Worm (Caenorhabditis elegans) whole organism, L1 larva: ENCODE measurements around the gene jip-1.

Source experiments
- C04F5.9 ChIP-seq: sonication (generic microtip); optimal IDR thresholded peaks from 2 replicates; lab custom pipeline; 2016; ENCODE audit warnings: missing genetic modification characterization, missing compliant biosample characterization
- F16B12.6 ChIP-seq: fragments of 150-350 bp; optimal IDR thresholded peaks from 2 replicates; lab custom pipeline; 2014; ENCODE audit warnings: missing biosample characterization, missing genetic modification characterization
- Y116A8C.19 ChIP-seq: sonication (generic microtip); optimal IDR thresholded peaks from 2 replicates; lab custom pipeline; 2016; ENCODE audit warnings: missing compliant biosample characterization, missing genetic modification characterization, borderline replicate concordance
- aha-1 ChIP-seq: fragments of 150-350 bp; optimal IDR thresholded peaks from 2 replicates; lab custom pipeline; 2014; ENCODE audit warnings: missing biosample characterization, missing genetic modification characterization
- alr-1 ChIP-seq: fragments of 200-800 bp; sonication (Bioruptor generic); optimal IDR thresholded peaks from 2 replicates; lab custom pipeline; 2018; ENCODE audit warnings: borderline replicate concordance, mild to moderate bottlenecking, missing genetic modification characterization, missing compliant biosample characterization
- blmp-1 ChIP-seq: fragments of 150-350 bp; optimal IDR thresholded peaks from 2 replicates; lab custom pipeline; 2014; ENCODE audit warnings: missing biosample characterization, missing genetic modification characterization
- ceh-8 ChIP-seq: fragments of 200-800 bp; sonication (Bioruptor generic); optimal IDR thresholded peaks from 2 replicates; lab custom pipeline; 2018; ENCODE audit warnings: mild to moderate bottlenecking, missing genetic modification characterization, moderate library complexity, missing compliant biosample characterization
- efl-3 ChIP-seq: fragments of 200-800 bp; sonication (Bioruptor generic); optimal IDR thresholded peaks from 2 replicates; lab custom pipeline; 2018; ENCODE audit warnings: mild to moderate bottlenecking, missing genetic modification characterization, missing compliant biosample characterization
- elt-2 ChIP-seq: sonication (generic microtip); optimal IDR thresholded peaks from 2 replicates; lab custom pipeline; 2016; ENCODE audit warnings: missing genetic modification characterization, mild to moderate bottlenecking, inconsistent platforms, missing compliant biosample characterization, missing genetic modification reagents
- elt-3 ChIP-seq, 6 experiments: fragments of 150-350 bp in 1 of 6; sonication (generic microtip); optimal IDR thresholded peaks; 2 replicates each; lab custom pipeline; 2017 to 2018; ENCODE audit warnings: missing biosample characterization in 6 of 6, missing genetic modification characterization in 6 of 6, inconsistent platforms in 1 of 6
- ets-5 ChIP-seq: fragments of 200-800 bp; sonication (Bioruptor generic); IDR thresholded peaks from 2 replicates; pipeline ENCODE4 v1.3.6; 2022; ENCODE audit warnings: missing genetic modification characterization, missing compliant biosample characterization
- fkh-10 ChIP-seq: sonication (generic microtip); optimal IDR thresholded peaks from 2 replicates; lab custom pipeline; 2017; ENCODE audit warnings: missing biosample characterization, missing genetic modification reagents, missing genetic modification characterization
- fkh-4 ChIP-seq: sonication (generic microtip); optimal IDR thresholded peaks from 2 replicates; lab custom pipeline; 2016; ENCODE audit warnings: missing compliant biosample characterization, missing genetic modification characterization, borderline replicate concordance
- fos-1 ChIP-seq: fragments of 150-350 bp; optimal IDR thresholded peaks from 2 replicates; lab custom pipeline; 2014; ENCODE audit warnings: missing biosample characterization, missing genetic modification characterization
- hlh-17 ChIP-seq: fragments of 200-800 bp; sonication (Bioruptor generic); optimal IDR thresholded peaks from 2 replicates; lab custom pipeline; 2018; ENCODE audit warnings: missing genetic modification characterization, mild to moderate bottlenecking, missing compliant biosample characterization, moderate library complexity, borderline replicate concordance
- irx-1 ChIP-seq: sonication (generic microtip); optimal IDR thresholded peaks from 2 replicates; lab custom pipeline; 2016; ENCODE audit warnings: missing genetic modification characterization, missing compliant biosample characterization
- isw-1 ChIP-seq: fragments of 200-800 bp; sonication (Bioruptor generic); IDR thresholded peaks from 2 replicates; pipeline ENCODE4 v1.3.6; 2022; ENCODE audit warnings: missing genetic modification characterization, missing compliant biosample characterization
- jun-1 ChIP-seq: fragments of 150-350 bp; optimal IDR thresholded peaks from 2 replicates; lab custom pipeline; 2014; ENCODE audit warnings: missing biosample characterization, missing genetic modification reagents, missing genetic modification characterization
- lin-13 ChIP-seq: fragments of 150-350 bp; optimal IDR thresholded peaks from 2 replicates; lab custom pipeline; 2014; ENCODE audit warnings: missing biosample characterization, missing genetic modification reagents, missing genetic modification characterization
- lin-35 ChIP-seq, 2 experiments: fragments of 150-350 bp; optimal IDR thresholded peaks; 2 replicates each; lab custom pipeline; 2014; ENCODE audit warnings: missing biosample characterization in 2 of 2, missing genetic modification characterization in 2 of 2, missing genetic modification reagents in 2 of 2
- lin-39 ChIP-seq: fragments of 150-350 bp; optimal IDR thresholded peaks from 2 replicates; lab custom pipeline; 2014; ENCODE audit warnings: missing biosample characterization, missing genetic modification reagents, missing genetic modification characterization
- lir-3 ChIP-seq: sonication (generic microtip); optimal IDR thresholded peaks from 2 replicates; lab custom pipeline; 2016; ENCODE audit warnings: mild to moderate bottlenecking, missing genetic modification characterization, moderate library complexity, missing compliant biosample characterization; ENCODE audit not compliant: poor library complexity
- mdl-1 ChIP-seq, 2 experiments: fragments of 150-350 bp; optimal IDR thresholded peaks; 2 replicates each; lab custom pipeline; 2014 to 2017; ENCODE audit warnings: missing biosample characterization in 2 of 2, missing genetic modification characterization in 2 of 2, inconsistent platforms in 1 of 2
- mep-1 ChIP-seq: fragments of 150-350 bp; optimal IDR thresholded peaks from 2 replicates; lab custom pipeline; 2014; ENCODE audit warnings: missing biosample characterization, missing genetic modification characterization
- nhr-28 ChIP-seq: fragments of 150-350 bp; optimal IDR thresholded peaks from 2 replicates; lab custom pipeline; 2014; ENCODE audit warnings: missing biosample characterization, missing genetic modification characterization
- nhr-47 ChIP-seq: sonication (generic microtip); optimal IDR thresholded peaks from 2 replicates; lab custom pipeline; 2016; ENCODE audit warnings: mild to moderate bottlenecking, missing genetic modification characterization, moderate library complexity, missing compliant biosample characterization
- nhr-71 ChIP-seq: sonication (generic microtip); optimal IDR thresholded peaks from 2 replicates; lab custom pipeline; 2016; ENCODE audit warnings: mild to moderate bottlenecking, missing genetic modification characterization, moderate library complexity, missing compliant biosample characterization
- nhr-84 ChIP-seq: sonication (generic microtip); optimal IDR thresholded peaks from 2 replicates; lab custom pipeline; 2017; ENCODE audit warnings: missing biosample characterization, missing genetic modification characterization
- nhr-85 ChIP-seq: sonication (generic microtip); peaks from one replicate; lab custom pipeline; 2016; ENCODE audit warnings: missing genetic modification characterization, inconsistent platforms, missing compliant biosample characterization
- nhr-90 ChIP-seq: sonication (generic microtip); optimal IDR thresholded peaks from 2 replicates; lab custom pipeline; 2016; ENCODE audit warnings: mild to moderate bottlenecking, missing genetic modification characterization, missing compliant biosample characterization; ENCODE audit not compliant: poor library complexity
- pax-3 ChIP-seq: fragments of 200-800 bp; sonication (Bioruptor generic); optimal IDR thresholded peaks from 2 replicates; lab custom pipeline; 2018; ENCODE audit warnings: mild to moderate bottlenecking, missing genetic modification characterization, moderate library complexity, missing compliant biosample characterization
- pqm-1 ChIP-seq: sonication (generic microtip); optimal IDR thresholded peaks from 3 replicates; lab custom pipeline; 2017; ENCODE audit warnings: missing biosample characterization, missing genetic modification characterization
- skn-1 ChIP-seq: fragments of 150-350 bp; optimal IDR thresholded peaks from 2 replicates; lab custom pipeline; 2014; ENCODE audit warnings: missing biosample characterization, missing genetic modification characterization
- sox-4 ChIP-seq: sonication (generic microtip); optimal IDR thresholded peaks from 2 replicates; lab custom pipeline; 2016; ENCODE audit warnings: missing genetic modification characterization, missing compliant biosample characterization
- sup-37 ChIP-seq: fragments of 200-800 bp; sonication (Bioruptor generic); optimal IDR thresholded peaks from 2 replicates; lab custom pipeline; 2018; ENCODE audit warnings: mild to moderate bottlenecking, missing genetic modification characterization, missing compliant biosample characterization
- swsn-7 ChIP-seq: sonication (generic microtip); optimal IDR thresholded peaks from 2 replicates; lab custom pipeline; 2016; ENCODE audit warnings: missing genetic modification characterization, missing compliant biosample characterization
- unc-30 ChIP-seq: sonication (generic microtip); optimal IDR thresholded peaks from 2 replicates; lab custom pipeline; 2017; ENCODE audit warnings: missing biosample characterization, missing genetic modification characterization
- unc-62 ChIP-seq: fragments of 150-350 bp; optimal IDR thresholded peaks from 2 replicates; lab custom pipeline; 2014; ENCODE audit warnings: missing biosample characterization, missing genetic modification reagents, missing genetic modification characterization
- unc-98 ChIP-seq: fragments of 200-800 bp; sonication (Bioruptor generic); IDR thresholded peaks from 2 replicates; pipeline ENCODE4 v1.3.6; 2022; ENCODE audit warnings: missing genetic modification characterization, missing compliant biosample characterization
- vab-15 ChIP-seq: sonication (generic microtip); optimal IDR thresholded peaks from 2 replicates; lab custom pipeline; 2017; ENCODE audit warnings: missing genotype, mild to moderate bottlenecking, missing genetic modification characterization, missing compliant biosample characterization
- xbp-1 ChIP-seq: sonication (generic microtip); optimal IDR thresholded peaks from 2 replicates; lab custom pipeline; 2016; ENCODE audit warnings: missing genetic modification characterization, missing compliant biosample characterization
- zag-1 ChIP-seq: fragments of 150-350 bp; optimal IDR thresholded peaks from 2 replicates; lab custom pipeline; 2014; ENCODE audit warnings: missing biosample characterization, missing genetic modification characterization
- zip-4 ChIP-seq: fragments of 200-800 bp; sonication (Bioruptor generic); optimal IDR thresholded peaks from 2 replicates; lab custom pipeline; 2018; ENCODE audit warnings: mild to moderate bottlenecking, missing genetic modification characterization, moderate library complexity, missing compliant biosample characterization
- ztf-4 ChIP-seq: fragments of 150-350 bp; optimal IDR thresholded peaks from 2 replicates; lab custom pipeline; 2014; ENCODE audit warnings: missing biosample characterization, missing genetic modification characterization

The jip-1 gene

ce11 chrII:1381618-1382017, 54.8 kb downstream of the jip-1 start, which contains the start of gene F54D12.9:
Gene F54D12.9, minus strand, starts transcription at chrII:1381718.
- TF ChIP-seq zag-1 (tag; lab: Kevin White, UChicago) (no peak), nhr-28 (tag; lab: Kevin White, UChicago) (no peak), lin-13 (GFP tag; lab: Kevin White, UChicago) (no peak), fos-1 (tag; lab: Kevin White, UChicago) (no peak), vab-15 (tag; lab: Kevin White, UChicago) (no peak), elt-3 (tag; optimal IDR thresholded peaks at IDR 0.05; lab: Kevin White, UChicago) (no peak), lin-39 (no peak), ets-5 (GFP tag; lab: Robert Waterston, UW) (no peak), ceh-8 (GFP tag; lab: Kevin White, UChicago) (no peak), zip-4 (GFP tag; lab: Kevin White, UChicago) (no peak), unc-98 (no peak), swsn-7 (tag; lab: Kevin White, UChicago) (no peak), hlh-17 (GFP tag; lab: Kevin White, UChicago) (no peak), jun-1 (tag; lab: Kevin White, UChicago) (no peak)

ce11 chrII:1385280-1385679, 58.5 kb downstream of the jip-1 start, which contains the start of gene F54D12.7:
Gene F54D12.7, minus strand, starts transcription at chrII:1385380.
- no peak for TF ChIP-seq blmp-1
- no peak for TF ChIP-seq fos-1 (tag; lab: Kevin White, UChicago)
- no peak for TF ChIP-seq pqm-1 (tag; lab: Kevin White, UChicago)
- TF ChIP-seq sox-4: no peak
- no peak for TF ChIP-seq efl-3 (GFP tag; lab: Kevin White, UChicago)
- TF ChIP-seq, all 84 proteins: peak for 0

DNA sequence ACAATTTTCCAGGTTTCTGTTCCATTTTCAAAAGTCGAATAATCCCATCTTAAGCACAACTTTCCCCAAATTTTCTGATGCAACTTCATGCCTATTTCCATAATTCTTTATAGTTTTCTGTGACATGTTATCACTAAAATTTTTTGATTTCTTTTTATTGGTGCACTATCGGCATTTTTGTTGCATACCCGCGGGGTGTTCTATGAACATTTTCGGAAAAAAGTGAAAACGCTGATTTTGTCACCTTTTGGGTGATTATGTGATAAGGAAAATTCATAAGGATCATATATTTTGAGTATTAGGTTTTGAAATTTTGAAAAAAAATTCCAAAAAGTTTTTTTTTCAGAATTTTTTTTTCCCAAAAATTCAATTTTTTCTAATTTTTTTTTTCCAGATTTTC, 59.7 kb downstream of the jip-1 start, which contains the start of gene aat-7:
aat-7 (plus strand) TSS at position 393 of the 400 bp plus-strand sequence.
- peak; percentile 74 for TF ChIP-seq pqm-1 (tag; lab: Kevin White, UChicago)
- peak; percentile 3 for TF ChIP-seq nhr-90 (tag; lab: Kevin White, UChicago)
- peak; percentile 89 for TF ChIP-seq elt-2 (tag; lab: Kevin White, UChicago)
- no peak for TF ChIP-seq sox-4

DNA sequence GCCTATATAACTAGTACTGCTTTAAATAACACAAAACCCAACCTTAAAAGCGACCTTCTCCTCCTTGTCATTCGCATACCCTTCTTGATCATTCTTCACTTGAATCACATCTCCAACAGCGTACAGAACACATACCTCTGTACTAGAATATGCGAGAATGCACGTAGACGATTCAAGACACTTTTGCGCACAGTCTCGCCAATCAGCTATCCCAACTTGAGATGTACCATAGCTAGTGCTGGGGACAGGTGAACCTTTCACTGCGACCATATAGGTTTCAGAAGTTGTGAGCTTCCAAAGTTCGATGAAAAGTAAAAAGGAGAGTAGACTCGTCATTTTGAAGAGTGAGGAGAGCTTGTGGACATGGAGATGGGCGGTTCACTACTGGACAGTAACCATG, 70.9 kb downstream of the jip-1 start, which contains the start of gene F54D12.8:
F54D12.8 (minus strand) TSS at position 336 of the 400 bp plus-strand sequence.
- TF ChIP-seq aha-1: no peak
- TF ChIP-seq nhr-84 (tag; lab: Kevin White, UChicago): no peak
- TF ChIP-seq skn-1 (tag; lab: Kevin White, UChicago): no peak
- no peak for TF ChIP-seq ztf-4 (tag; lab: Kevin White, UChicago)
- no peak for TF ChIP-seq lin-39
- TF ChIP-seq C04F5.9 (tag; lab: Kevin White, UChicago): no peak
- TF ChIP-seq irx-1 (tag; lab: Kevin White, UChicago): no peak
- TF ChIP-seq F16B12.6 (tag; lab: Kevin White, UChicago): no peak
- TF ChIP-seq sox-4: no peak
- no peak for TF ChIP-seq swsn-7 (tag; lab: Kevin White, UChicago)
- no peak for TF ChIP-seq mdl-1 (tag; optimal IDR thresholded peaks at IDR 0.05; lab: Kevin White, UChicago)
- no peak for TF ChIP-seq isw-1

DNA sequence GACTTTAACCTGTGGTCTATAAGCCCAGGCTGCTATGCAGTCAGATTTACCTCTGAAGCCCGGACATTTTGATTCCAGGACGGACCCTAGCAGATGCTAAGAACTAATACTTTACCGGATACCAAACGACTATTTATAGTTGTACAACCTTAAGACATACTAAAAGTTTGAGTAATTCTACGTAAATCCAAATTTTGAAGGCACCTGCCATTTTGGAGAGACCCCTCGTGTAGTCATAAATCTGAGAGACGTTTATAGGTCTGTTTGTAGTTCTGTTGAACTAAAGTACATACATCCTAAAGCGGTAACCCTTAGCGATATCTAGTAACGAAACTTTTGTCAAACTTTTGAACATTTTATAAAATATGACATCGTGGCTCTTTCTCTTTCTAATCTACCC, 71.6 kb downstream of the jip-1 start, which contains the start of gene F54D12.2:
F54D12.2 (plus strand) TSS at position 301 of the 400 bp plus-strand sequence.
- TF ChIP-seq nhr-47 (tag; lab: Kevin White, UChicago) (no peak), nhr-71 (tag; lab: Kevin White, UChicago) (no peak), mep-1 (tag; lab: Kevin White, UChicago) (no peak), fkh-4 (tag; lab: Kevin White, UChicago) (no peak), Y116A8C.19 (no peak), nhr-85 (tag; lab: Kevin White, UChicago) (no peak), unc-30 (tag; lab: Kevin White, UChicago) (no peak), lin-39 (no peak), pax-3 (tag; lab: Kevin White, UChicago) (no peak), mdl-1 (tag; optimal IDR thresholded peaks at IDR 0.05; lab: Kevin White, UChicago) (no peak), fkh-10 (no peak), F16B12.6 (tag; lab: Kevin White, UChicago) (no peak), xbp-1 (tag; lab: Kevin White, UChicago) (no peak), unc-62 (GFP tag; lab: Kevin White, UChicago) (no peak), lin-35 (GFP tag; optimal IDR thresholded peaks at IDR 0.05; lab: Kevin White, UChicago) (no peak), jun-1 (tag; lab: Kevin White, UChicago) (no peak), lir-3 (tag; lab: Kevin White, UChicago) (no peak), sup-37 (GFP tag; lab: Kevin White, UChicago) (no peak), alr-1 (tag; lab: Kevin White, UChicago) (no peak), nhr-28 (tag; lab: Kevin White, UChicago) (no peak)
